Worm (Caenorhabditis elegans) whole organism, midembryonic: ENCODE measurements around the gene spp-6.

Experiments
- T22C8.4 ChIP-seq: fragments of 200-800 bp; sonication (Bioruptor generic); IDR thresholded peaks from 2 replicates; pipeline ENCODE4 v1.3.6; 2022; ENCODE audit warnings: missing genetic modification characterization, missing compliant biosample characterization
- cog-1 ChIP-seq: sonication (generic microtip); optimal IDR thresholded peaks from 2 replicates; lab custom pipeline; 2016; ENCODE audit warnings: missing genetic modification characterization, missing compliant biosample characterization
- flt-1 ChIP-seq: fragments of 200-800 bp; sonication (Bioruptor generic); IDR thresholded peaks from 2 replicates; pipeline ENCODE4 v1.3.6; 2022; ENCODE audit warnings: missing genetic modification characterization, missing compliant biosample characterization
- klf-2 ChIP-seq: fragments of 200-800 bp; sonication (Bioruptor generic); conservative IDR thresholded peaks from 2 replicates; pipeline ENCODE4 v1.3.6; 2022; ENCODE audit warnings: missing genetic modification reagents, missing genetic modification characterization, missing compliant biosample characterization
- ref-1 ChIP-seq: fragments of 200-800 bp; sonication (Bioruptor generic); conservative IDR thresholded peaks from 2 replicates; pipeline ENCODE4 v1.3.6; 2022; ENCODE audit warnings: missing genetic modification reagents, missing genetic modification characterization, missing compliant biosample characterization
- tab-1 ChIP-seq: fragments of 200-800 bp; sonication (Bioruptor generic); IDR thresholded peaks from 2 replicates; pipeline ENCODE4 v1.3.6; 2022; ENCODE audit warnings: missing genetic modification characterization, missing compliant biosample characterization

ce11 chrX:7343218-7343617 lies 26.1 kb downstream of the spp-6 start:
- TF ChIP-seq tab-1 (no peak), cog-1 (tag; lab: Kevin White, UChicago) (no peak), T22C8.4 (GFP tag; lab: Robert Waterston, UW) (no peak), ref-1 (no peak), flt-1 (no peak), klf-2 (no peak)
